Worm (Caenorhabditis elegans): ENCODE data around the gene cest-2.3.

Gene cest-2.3

ce11 chrV:14149125-14149524, 33.6 kb downstream of the cest-2.3 start (continued):
- TF ChIP-seq mab-9 (GFP tag; IDR thresholded peaks at IDR 0.05) (no peak), mef-2 (tag; optimal IDR thresholded peaks at IDR 0.05) (no peak), fos-1 (tag; optimal IDR thresholded peaks at IDR 0.05) (no peak), mdl-1 (tag; optimal IDR thresholded peaks at IDR 0.05) (no peak), irx-1 (tag; optimal IDR thresholded peaks at IDR 0.05) (no peak), nhr-11 (tag; optimal IDR thresholded peaks at IDR 0.05) (no peak), xbp-1 (tag; optimal IDR thresholded peaks at IDR 0.05) (no peak), nhr-76 (tag; optimal IDR thresholded peaks at IDR 0.05) (no peak), mep-1 (tag; optimal IDR thresholded peaks at IDR 0.05) (peak; percentile 21), dsc-1 (tag; optimal IDR thresholded peaks at IDR 0.05) (no peak), lin-39 (tag; optimal IDR thresholded peaks at IDR 0.05) (no peak), unc-30 (tag; optimal IDR thresholded peaks at IDR 0.05) (no peak), nhr-19 (GFP tag; conservative IDR thresholded peaks at IDR 0.05) (no peak), sptf-1 (tag; optimal IDR thresholded peaks at IDR 0.05) (no peak), Y116A8C.19 (tag; optimal IDR thresholded peaks at IDR 0.05; ENCODE audit: borderline replicate concordance) (no peak), ceh-8 (GFP tag; optimal IDR thresholded peaks at IDR 0.05) (no peak), nhr-20 (tag; optimal IDR thresholded peaks at IDR 0.05) (no peak), jun-1 (tag; optimal IDR thresholded peaks at IDR 0.05) (no peak), aly-2 (tag; optimal IDR thresholded peaks at IDR 0.05) (no peak), ceh-82 (tag; optimal IDR thresholded peaks at IDR 0.05) (no peak), nhr-90 (tag; optimal IDR thresholded peaks at IDR 0.05; ENCODE audit: poor library complexity) (no peak), nhr-84 (tag; optimal IDR thresholded peaks at IDR 0.05) (no peak), unc-130 (tag; optimal IDR thresholded peaks at IDR 0.05) (no peak), fkh-4 (tag; optimal IDR thresholded peaks at IDR 0.05; ENCODE audit: borderline replicate concordance) (no peak), lsy-2 (tag; optimal IDR thresholded peaks at IDR 0.05) (peak in 1 of 2 experiments; percentile 34), efl-1 (optimal IDR thresholded peaks at IDR 0.05) (no peak), efl-1 (GFP tag; optimal IDR thresholded peaks at IDR 0.05 in 1 of 2) (peak in 1 of 2 experiments; percentile 73), elt-3 (tag; optimal IDR thresholded peaks at IDR 0.05) (peak in 1 of 6 experiments; percentile 32), nhr-85 (tag) (peak; percentile 85), fkh-10 (GFP tag; optimal IDR thresholded peaks at IDR 0.05) (no peak), lin-35 (GFP tag; optimal IDR thresholded peaks at IDR 0.05) (no peak), pag-3 (tag; optimal IDR thresholded peaks at IDR 0.05; ENCODE audit: borderline replicate concordance, insufficient read depth) (no peak)

ce11 chrV:14147114-14147513, 35.6 kb downstream of the cest-2.3 start:
- no peak for TF ChIP-seq unc-30 (tag; optimal IDR thresholded peaks at IDR 0.05)
- no peak for TF ChIP-seq fkh-4 (tag; optimal IDR thresholded peaks at IDR 0.05; ENCODE audit: borderline replicate concordance)
- no peak for TF ChIP-seq ztf-11 (tag; optimal IDR thresholded peaks at IDR 0.05)
- TF ChIP-seq unc-62 (GFP tag; optimal IDR thresholded peaks at IDR 0.05), result no peak
- TF ChIP-seq nhr-77 (tag; optimal IDR thresholded peaks at IDR 0.05), result no peak
- no peak for TF ChIP-seq ceh-90 (tag; optimal IDR thresholded peaks at IDR 0.05)
- no peak for TF ChIP-seq nhr-84 (tag; optimal IDR thresholded peaks at IDR 0.05)
- no peak for TF ChIP-seq lin-39 (tag; optimal IDR thresholded peaks at IDR 0.05)
- TF ChIP-seq ceh-8 (GFP tag; optimal IDR thresholded peaks at IDR 0.05), result no peak
- TF ChIP-seq mab-9 (GFP tag; IDR thresholded peaks at IDR 0.05), result no peak
- TF ChIP-seq lin-35 (GFP tag; optimal IDR thresholded peaks at IDR 0.05), result no peak

ce11 chrV:14146199-14146598, 36.6 kb downstream of the cest-2.3 start, which contains the start of gene acs-10:
Gene acs-10 (plus strand): TSS chrV:14146499.
- TF ChIP-seq lin-13 (GFP tag; optimal IDR thresholded peaks at IDR 0.05), result no peak
- no peak for TF ChIP-seq ceh-88 (GFP tag; IDR thresholded peaks at IDR 0.05)
- no peak for TF ChIP-seq ceh-82 (tag; optimal IDR thresholded peaks at IDR 0.05)
- no peak for TF ChIP-seq aha-1 (tag; optimal IDR thresholded peaks at IDR 0.05)
- no peak for TF ChIP-seq pag-3 (tag; optimal IDR thresholded peaks at IDR 0.05; ENCODE audit: borderline replicate concordance, insufficient read depth)
- TF ChIP-seq skn-1 (tag; optimal IDR thresholded peaks at IDR 0.05), result no peak
- TF ChIP-seq ama-1 (optimal IDR thresholded peaks at IDR 0.05), result no peak
- no peak for TF ChIP-seq tlp-1 (tag; optimal IDR thresholded peaks at IDR 0.05)
- no peak for TF ChIP-seq grh-1 (GFP tag; IDR thresholded peaks at IDR 0.05)
- no peak for TF ChIP-seq zag-1 (tag; optimal IDR thresholded peaks at IDR 0.05)
- no peak for TF ChIP-seq blmp-1 (tag; optimal IDR thresholded peaks at IDR 0.05)
- TF ChIP-seq fkh-4 (tag; optimal IDR thresholded peaks at IDR 0.05; ENCODE audit: borderline replicate concordance), result no peak
- TF ChIP-seq unc-86 (tag; optimal IDR thresholded peaks at IDR 0.05), result no peak
- TF ChIP-seq lin-14 (GFP tag; optimal IDR thresholded peaks at IDR 0.05), result no peak
